Worm (Caenorhabditis elegans) whole organism, late embryonic: ENCODE results near the gene C06B3.1.

Experiments
- ama-1 ChIP-seq: fragments of 150-350 bp; optimal IDR thresholded peaks from 2 replicates; lab custom pipeline; 2014
- ceh-9 ChIP-seq: sonication (generic microtip); optimal IDR thresholded peaks from 2 replicates; lab custom pipeline; 2016; ENCODE audit warnings: mild to moderate bottlenecking, missing genetic modification characterization, inconsistent platforms, missing compliant biosample characterization
- dmd-4 ChIP-seq: sonication (generic microtip); optimal IDR thresholded peaks from 2 replicates; lab custom pipeline; 2016; ENCODE audit warnings: borderline replicate concordance, missing genetic modification characterization, missing compliant biosample characterization
- elt-2 ChIP-seq: sonication (generic microtip); optimal IDR thresholded peaks from 2 replicates; lab custom pipeline; 2016; ENCODE audit warnings: missing genetic modification reagents, missing genetic modification characterization, missing compliant biosample characterization
- fkh-10 ChIP-seq: fragments of 150-350 bp; optimal IDR thresholded peaks from 2 replicates; lab custom pipeline; 2014; ENCODE audit warnings: missing biosample characterization, missing genetic modification reagents, missing genetic modification characterization
- nfya-1 ChIP-seq: sonication (generic microtip); optimal IDR thresholded peaks from 2 replicates; lab custom pipeline; 2017; ENCODE audit warnings: missing genetic modification characterization, mild to moderate bottlenecking, missing compliant biosample characterization, antibody characterized with exemption, moderate library complexity
- npax-4 ChIP-seq: sonication (generic microtip); optimal IDR thresholded peaks from 2 replicates; lab custom pipeline; 2016; ENCODE audit warnings: missing genetic modification characterization, missing compliant biosample characterization
- pag-3 ChIP-seq: sonication (generic microtip); optimal IDR thresholded peaks from 2 replicates; lab custom pipeline; 2016; ENCODE audit warnings: missing compliant biosample characterization, missing genetic modification characterization, borderline replicate concordance
- rnt-1 ChIP-seq: sonication (generic microtip); optimal IDR thresholded peaks from 2 replicates; lab custom pipeline; 2016; ENCODE audit warnings: missing genetic modification characterization, missing compliant biosample characterization
- sdc-2 ChIP-seq: sonication (generic microtip); optimal IDR thresholded peaks from 2 replicates; lab custom pipeline; 2016; ENCODE audit warnings: missing genotype, missing genetic modification characterization, missing compliant biosample characterization
- sox-4 ChIP-seq: sonication (generic microtip); optimal IDR thresholded peaks from 2 replicates; lab custom pipeline; 2017; ENCODE audit warnings: mild to moderate bottlenecking, missing genetic modification characterization, inconsistent platforms, missing compliant biosample characterization
- tbx-2 ChIP-seq: sonication (generic microtip); optimal IDR thresholded peaks from 2 replicates; lab custom pipeline; 2016; ENCODE audit warnings: missing genetic modification characterization, missing compliant biosample characterization
- zip-5 ChIP-seq: sonication (generic microtip); optimal IDR thresholded peaks from 2 replicates; lab custom pipeline; 2016; ENCODE audit warnings: missing genetic modification characterization, missing compliant biosample characterization
- ztf-16 ChIP-seq: sonication (generic microtip); optimal IDR thresholded peaks from 2 replicates; lab custom pipeline; 2017; ENCODE audit warnings: missing genetic modification characterization, missing compliant biosample characterization

ce11 chrV:13873323-13873722 lies 29.3 kb upstream of the C06B3.1 start:
- no peak for TF ChIP-seq npax-4 (tag; lab: Kevin White, UChicago)
- no peak for TF ChIP-seq ztf-16
- TF ChIP-seq tbx-2, result no peak
- TF ChIP-seq sdc-2 (tag; lab: Kevin White, UChicago), result no peak
- TF ChIP-seq nfya-1 (tag; lab: Kevin White, UChicago), result no peak
- TF ChIP-seq fkh-10, result no peak
- no peak for TF ChIP-seq ceh-9 (tag; lab: Kevin White, UChicago)
- no peak for TF ChIP-seq pag-3 (tag; lab: Kevin White, UChicago)
- no peak for TF ChIP-seq zip-5 (tag; lab: Kevin White, UChicago)
- no peak for TF ChIP-seq dmd-4 (tag; lab: Kevin White, UChicago)
- no peak for TF ChIP-seq ama-1
- no peak for TF ChIP-seq elt-2
- no peak for TF ChIP-seq rnt-1 (tag; lab: Kevin White, UChicago)
- TF ChIP-seq sox-4, result no peak
